Fruit fly (Drosophila melanogaster) whole organism: Measurements from ENCODE around the gene CG32588.

Experiments used
- CG8478 ChIP-seq: fragments of >200 bp; optimal IDR thresholded peaks from 2 replicates; lab custom pipeline; 2018; ENCODE audit warnings: inconsistent platforms
- Dll ChIP-seq: fragments of >200 bp; optimal IDR thresholded peaks from 2 replicates; lab custom pipeline; 2017
- EcR ChIP-seq, 2 experiments: fragments of >200 bp; optimal IDR thresholded peaks; 2 replicates each; lab custom pipeline; 2017; ENCODE audit warnings: missing biosample characterization in 2 of 2, missing genetic modification characterization in 2 of 2, missing genetic modification reagents in 2 of 2
- pan ChIP-seq: fragments of >200 bp; optimal IDR thresholded peaks from 2 replicates; lab custom pipeline; 2017
- psq ChIP-seq: fragments of >200 bp; optimal IDR thresholded peaks from 2 replicates; lab custom pipeline; 2017
- usp ChIP-seq: fragments of >200 bp; optimal IDR thresholded peaks from 2 replicates; lab custom pipeline; 2017; ENCODE audit warnings: missing biosample characterization, missing genetic modification characterization, mixed read lengths

The CG32588 gene

DNA sequence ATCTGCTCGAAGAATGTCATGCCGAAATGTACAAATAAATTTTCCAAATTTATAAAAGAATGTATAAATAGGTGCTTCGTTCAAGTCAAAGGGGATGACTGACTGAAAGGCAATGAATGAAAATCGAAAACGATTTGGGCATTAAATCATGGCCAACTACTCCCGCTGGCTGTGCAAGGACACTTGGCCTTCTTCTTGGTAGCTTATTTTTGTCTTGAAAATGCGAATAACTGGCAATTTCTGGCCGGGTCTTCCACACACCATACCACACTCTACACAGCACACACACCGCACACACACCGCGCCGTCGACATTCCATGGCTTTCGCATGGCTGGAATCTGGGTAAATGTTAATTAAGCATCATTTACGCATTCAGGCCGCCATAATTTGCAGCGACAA lies at the start of gene CG32588:
TSS of gene CG32588 (minus strand) at position 101 of the 400 bp plus-strand sequence.
- no peak for TF ChIP-seq Dll (lab: Kevin White, UChicago)
- TF ChIP-seq CG8478 = no peak
- no peak for TF ChIP-seq usp (GFP tag; lab: Kevin White, UChicago)
- no peak for TF ChIP-seq EcR (GFP tag; optimal IDR thresholded peaks at IDR 0.05; lab: Kevin White, UChicago)
- no peak for TF ChIP-seq pan (lab: Kevin White, UChicago)
- no peak for TF ChIP-seq psq (lab: Kevin White, UChicago)

DNA sequence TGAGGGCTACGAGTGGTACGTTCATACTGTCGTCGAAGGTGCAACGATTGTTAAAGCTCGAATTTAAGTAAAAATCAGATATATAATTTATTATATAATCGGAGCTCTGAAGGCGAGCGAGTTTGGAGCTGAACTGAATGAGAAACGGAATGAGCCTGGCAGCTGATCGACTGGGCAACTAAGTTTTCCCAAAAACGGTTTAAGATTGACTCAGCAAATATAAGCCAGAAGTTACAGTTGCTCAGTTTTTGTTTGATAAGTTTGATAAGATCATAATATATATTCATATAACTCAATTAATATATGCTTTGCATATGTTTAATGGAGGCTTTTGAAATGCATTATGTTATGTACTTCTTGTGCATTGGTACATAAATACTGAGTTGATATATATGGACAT lies 38.4 kb upstream of the CG32588 start, which contains the start of gene PPYR1:
TSS of gene PPYR1 (minus strand) at position 101 of the 400 bp plus-strand sequence.
- TF ChIP-seq CG8478 = no peak
- no peak for TF ChIP-seq EcR (GFP tag; optimal IDR thresholded peaks at IDR 0.05; lab: Kevin White, UChicago)
- TF ChIP-seq pan (lab: Kevin White, UChicago) = no peak
- no peak for TF ChIP-seq psq (lab: Kevin White, UChicago)
- TF ChIP-seq usp (GFP tag; lab: Kevin White, UChicago) = no peak
- no peak for TF ChIP-seq Dll (lab: Kevin White, UChicago)

DNA sequence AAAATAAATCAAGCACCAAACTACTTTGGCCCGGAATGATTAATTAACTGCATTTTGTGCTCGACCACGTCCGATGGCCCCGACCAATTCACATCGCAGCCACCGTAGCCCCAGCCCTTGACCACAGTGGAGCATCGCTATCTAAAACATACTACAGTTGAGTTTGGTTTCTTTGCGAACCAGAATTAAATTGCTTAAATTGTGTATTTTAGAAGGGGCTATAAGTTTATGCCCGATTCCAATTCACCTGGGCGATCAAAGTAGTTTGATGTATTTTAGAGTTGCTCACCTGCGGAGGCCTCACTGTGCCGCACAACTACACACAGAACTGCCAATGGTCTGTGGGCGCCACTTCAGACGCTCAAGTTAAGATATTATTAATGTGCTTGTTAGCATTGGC lies 28.8 kb upstream of the CG32588 start:
- TF ChIP-seq psq (lab: Kevin White, UChicago) (no peak), EcR (GFP tag; optimal IDR thresholded peaks at IDR 0.05; lab: Kevin White, UChicago) (no peak), CG8478 (no peak), Dll (lab: Kevin White, UChicago) (no peak), pan (lab: Kevin White, UChicago) (no peak), usp (GFP tag; lab: Kevin White, UChicago) (no peak)

DNA sequence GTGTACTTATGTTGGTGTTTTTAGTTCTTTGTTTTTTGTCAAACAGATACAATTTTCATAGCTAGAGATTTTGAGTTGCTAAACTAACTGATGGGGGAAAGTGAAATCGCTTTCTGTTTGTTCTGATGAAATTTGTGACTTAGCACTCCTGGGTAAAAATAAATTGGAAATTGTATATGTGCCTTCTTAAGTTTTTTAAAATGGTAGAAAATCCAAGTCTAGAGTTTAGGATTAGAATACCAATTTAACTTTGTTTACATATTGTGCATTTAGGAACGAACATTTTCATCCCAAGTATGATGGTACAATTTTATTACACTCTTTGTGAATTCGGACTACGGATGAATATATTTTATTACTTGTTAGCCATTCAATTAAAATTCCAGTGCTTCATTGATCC lies 23.3 kb upstream of the CG32588 start, which contains the start of gene CG9101:
TSS of gene CG9101 (minus strand) at position 101 of the 400 bp plus-strand sequence.
- TF ChIP-seq Dll (lab: Kevin White, UChicago) (no peak), CG8478 (no peak), psq (lab: Kevin White, UChicago) (no peak), EcR (GFP tag; optimal IDR thresholded peaks at IDR 0.05; lab: Kevin White, UChicago) (no peak), usp (GFP tag; lab: Kevin White, UChicago) (no peak)

DNA sequence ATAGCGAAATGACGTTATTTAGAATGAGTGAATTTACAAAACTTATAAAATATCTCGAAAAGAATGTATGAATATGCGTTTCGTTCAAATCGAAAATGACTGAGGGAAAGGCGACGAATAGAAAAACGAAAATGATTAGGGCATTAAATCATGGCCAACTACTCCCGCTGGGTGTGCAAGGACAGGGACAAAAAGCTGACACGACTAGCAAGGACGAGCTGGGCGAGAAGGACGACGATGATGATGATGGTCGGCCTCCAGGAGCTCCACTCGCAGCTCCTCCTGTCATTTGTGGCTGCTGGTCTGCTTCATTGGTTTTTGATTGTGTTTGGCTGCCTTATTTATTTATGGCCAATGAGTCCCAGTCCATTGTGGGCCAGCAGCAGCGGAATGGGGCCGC lies 17.0 kb upstream of the CG32588 start, which contains the start of gene CG43076:
TSS of gene CG43076 (minus strand) at position 101 of the 400 bp plus-strand sequence.
- TF ChIP-seq Dll (lab: Kevin White, UChicago) (no peak), EcR (GFP tag; optimal IDR thresholded peaks at IDR 0.05; lab: Kevin White, UChicago) (no peak), pan (lab: Kevin White, UChicago) (no peak), CG8478 (no peak), usp (GFP tag; lab: Kevin White, UChicago) (no peak), psq (lab: Kevin White, UChicago) (no peak)

DNA sequence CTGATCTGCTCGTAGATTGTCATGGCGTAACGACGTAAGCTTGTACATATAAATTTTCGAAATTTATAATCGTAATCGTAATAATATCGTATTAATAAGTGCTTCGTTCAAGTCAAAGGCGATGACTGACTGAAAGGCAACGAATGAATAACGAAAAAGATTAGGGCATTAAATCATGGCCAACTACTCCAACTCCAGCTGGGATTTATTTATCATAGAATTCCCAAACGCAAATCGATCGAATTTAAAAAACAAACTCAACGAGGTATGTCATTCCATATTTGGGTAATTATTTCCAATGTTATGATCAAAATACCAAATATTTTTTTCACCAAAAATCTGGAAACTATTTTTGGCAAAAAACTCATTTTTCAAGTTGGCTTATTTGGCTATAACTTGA lies 14.6 kb upstream of the CG32588 start, which contains the start of gene CG43075:
TSS of gene CG43075 (minus strand) at position 101 of the 400 bp plus-strand sequence.
- TF ChIP-seq psq (lab: Kevin White, UChicago) (no peak), pan (lab: Kevin White, UChicago) (no peak), usp (GFP tag; lab: Kevin White, UChicago) (no peak), Dll (lab: Kevin White, UChicago) (no peak), CG8478 (no peak), EcR (GFP tag; optimal IDR thresholded peaks at IDR 0.05; lab: Kevin White, UChicago) (no peak)

DNA sequence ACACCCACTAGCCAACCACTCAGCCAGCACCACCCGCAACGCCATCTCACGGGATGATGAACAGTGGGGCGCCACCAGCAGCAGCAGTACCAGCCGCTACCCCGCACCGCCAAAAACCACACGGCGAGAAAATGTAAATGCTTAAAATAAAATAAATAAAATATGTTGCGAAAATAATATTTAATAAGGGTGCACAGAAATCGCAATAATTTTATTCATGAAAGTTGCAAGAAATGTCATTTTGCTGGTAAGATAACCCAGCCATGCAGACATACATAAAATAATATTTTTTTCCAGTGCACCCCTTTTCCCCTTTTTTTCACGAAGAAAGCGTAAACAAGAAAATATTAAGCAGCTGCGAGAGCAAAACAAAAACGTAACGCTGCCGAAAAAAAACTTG lies 9.6 kb upstream of the CG32588 start:
- no peak for TF ChIP-seq Dll (lab: Kevin White, UChicago)
- no peak for TF ChIP-seq psq (lab: Kevin White, UChicago)
- no peak for TF ChIP-seq pan (lab: Kevin White, UChicago)
- TF ChIP-seq EcR (GFP tag; optimal IDR thresholded peaks at IDR 0.05; lab: Kevin White, UChicago) = no peak
- TF ChIP-seq usp (GFP tag; lab: Kevin White, UChicago) = no peak
- no peak for TF ChIP-seq CG8478

DNA sequence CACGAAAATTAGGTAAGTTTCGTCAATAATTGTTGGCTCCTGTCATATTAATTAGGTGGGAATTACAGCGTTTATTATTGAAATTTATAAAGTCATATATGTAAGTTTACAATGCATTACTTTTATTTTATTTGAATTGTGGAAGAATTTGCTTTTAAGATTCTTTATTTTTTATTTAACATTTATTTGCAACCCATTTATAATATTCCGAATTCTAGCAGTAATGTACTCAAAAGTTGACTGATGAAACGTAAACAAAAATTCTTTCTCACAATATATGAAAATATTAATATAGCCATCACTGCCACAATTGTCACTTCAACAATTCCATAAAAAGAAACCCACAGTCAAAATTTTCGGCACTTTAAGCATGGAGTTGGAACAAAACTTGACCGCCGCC lies 3.6 kb upstream of the CG32588 start, which contains the start of gene CG5662:
TSS of gene CG5662 (plus strand) at position 301 of the 400 bp plus-strand sequence.
- no peak for TF ChIP-seq usp (GFP tag; lab: Kevin White, UChicago)
- no peak for TF ChIP-seq pan (lab: Kevin White, UChicago)
- no peak for TF ChIP-seq psq (lab: Kevin White, UChicago)
- no peak for TF ChIP-seq EcR (GFP tag; optimal IDR thresholded peaks at IDR 0.05; lab: Kevin White, UChicago)
- no peak for TF ChIP-seq Dll (lab: Kevin White, UChicago)
- no peak for TF ChIP-seq CG8478

DNA sequence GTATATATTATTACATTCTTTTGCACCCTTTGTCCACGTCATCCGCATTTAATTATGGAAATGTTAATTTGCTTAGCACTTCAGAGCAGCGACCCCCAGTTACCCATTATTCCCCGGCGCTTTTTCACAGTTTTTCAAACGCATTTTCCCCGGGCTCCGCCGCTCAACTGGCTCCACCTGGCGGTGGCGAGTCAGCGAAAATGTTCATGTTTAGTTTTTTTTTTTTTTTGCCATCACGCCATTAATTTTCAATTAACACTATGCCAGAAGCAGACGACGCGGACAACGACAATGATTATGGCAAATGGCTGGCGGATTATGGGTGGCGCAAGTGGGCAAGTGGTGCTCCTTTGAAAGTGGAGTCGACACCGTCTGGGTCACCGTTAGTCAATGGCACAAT lies 2.8 kb downstream of the CG32588 start:
- TF ChIP-seq pan (lab: Kevin White, UChicago) (no peak), EcR (GFP tag; optimal IDR thresholded peaks at IDR 0.05; lab: Kevin White, UChicago) (no peak), usp (GFP tag; lab: Kevin White, UChicago) (no peak), psq (lab: Kevin White, UChicago) (no peak), Dll (lab: Kevin White, UChicago) (no peak), CG8478 (no peak)

DNA sequence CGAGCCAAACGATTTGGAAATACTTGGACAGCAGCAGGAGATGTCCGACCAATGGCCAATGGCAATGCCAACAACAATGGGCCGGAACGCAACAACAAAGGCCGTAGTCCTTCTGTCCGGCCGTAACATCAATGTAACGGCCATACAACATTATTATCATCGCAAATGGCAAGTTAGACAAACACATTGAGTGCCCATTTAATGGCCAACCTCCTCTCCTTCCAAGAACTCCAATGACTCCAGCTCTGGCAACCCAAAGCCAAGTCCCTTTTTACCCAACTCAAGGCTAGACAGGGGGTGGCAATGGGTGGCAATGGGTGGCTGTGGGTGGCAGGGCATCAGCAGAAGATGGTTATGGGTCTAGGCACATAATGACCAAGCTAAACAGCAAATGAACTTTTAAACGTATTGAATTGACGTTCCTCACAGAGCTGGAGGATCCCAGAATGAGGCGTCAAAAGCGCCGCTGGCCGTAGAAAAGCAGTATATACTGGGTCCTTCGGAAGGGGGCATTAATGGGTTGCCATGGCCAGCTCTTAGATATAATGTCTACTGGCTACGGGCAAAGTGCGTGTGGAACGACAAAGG lies 6.5 kb downstream of the CG32588 start:
- TF ChIP-seq pan (lab: Kevin White, UChicago) = no peak
- no peak for TF ChIP-seq Dll (lab: Kevin White, UChicago)
- TF ChIP-seq psq (lab: Kevin White, UChicago) = no peak
- TF ChIP-seq usp (GFP tag; lab: Kevin White, UChicago) = no peak
- TF ChIP-seq EcR (GFP tag; optimal IDR thresholded peaks at IDR 0.05; lab: Kevin White, UChicago) = no peak
- no peak for TF ChIP-seq CG8478

DNA sequence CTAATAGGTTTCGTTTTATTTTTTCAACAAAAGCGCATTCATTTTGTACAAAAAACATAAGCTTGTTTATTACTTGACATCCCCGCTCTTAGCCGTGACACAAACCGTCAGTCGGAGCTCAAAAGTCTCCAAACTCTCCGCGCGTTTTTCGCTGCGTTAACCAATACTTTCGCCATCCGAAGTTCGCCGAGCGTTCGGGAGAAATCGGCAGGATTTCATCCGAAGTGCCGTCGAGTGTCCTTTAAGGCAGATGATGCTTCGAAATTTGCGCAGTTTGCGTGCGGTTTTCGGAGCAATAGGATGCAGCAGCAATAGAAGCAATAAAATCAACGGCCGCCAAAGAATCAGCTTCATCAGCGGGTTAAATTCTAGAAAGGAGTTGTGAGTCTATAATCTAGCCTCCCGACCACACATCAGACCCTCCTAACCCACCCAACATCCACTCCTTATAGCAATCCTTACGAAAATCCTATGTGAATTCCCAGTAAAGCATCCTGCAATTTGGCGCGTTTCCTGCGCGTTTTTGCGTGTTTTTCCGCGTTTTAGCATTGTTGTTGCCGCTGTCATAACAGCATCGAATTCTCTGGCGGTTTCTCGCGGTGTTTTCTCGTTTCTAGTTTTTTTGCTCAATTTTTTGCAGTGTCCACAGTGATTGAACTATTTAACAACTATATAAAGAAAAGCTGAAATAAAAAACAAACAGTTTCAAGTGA lies 31.1 kb downstream of the CG32588 start, which contains the start of gene CG43737:
TSS of gene CG43737 (plus strand) at position 271 of the 713 bp plus-strand sequence.
- TF ChIP-seq usp (GFP tag; lab: Kevin White, UChicago) = no peak
- TF ChIP-seq CG8478 = no peak
- no peak for TF ChIP-seq EcR (GFP tag; optimal IDR thresholded peaks at IDR 0.05; lab: Kevin White, UChicago)
